Worm (Caenorhabditis elegans): ENCODE results near the gene T05G5.5.

Gene T05G5.5

ce11 chrIII:9782011-9782436, 30.8 kb upstream of the T05G5.5 start, which contains the start of gene vha-2 (continued):
- no peak for TF ChIP-seq Y75B8A.6 (GFP tag; IDR thresholded peaks at IDR 0.05)
- TF ChIP-seq T26A8.4 (GFP tag; IDR thresholded peaks at IDR 0.05) = no peak; the same call in 1 of the 2 replicates
- TF ChIP-seq lin-15B (tag; optimal IDR thresholded peaks at IDR 0.05) = no peak
- no peak for TF ChIP-seq aha-1 (tag)
- no peak for TF ChIP-seq zfp-2 (tag; optimal IDR thresholded peaks at IDR 0.05)
- TF ChIP-seq zag-1 (tag; optimal IDR thresholded peaks at IDR 0.05) = no peak
- no peak for TF ChIP-seq mdl-1 (tag; optimal IDR thresholded peaks at IDR 0.05)
- no peak for TF ChIP-seq R02D3.7 (tag; optimal IDR thresholded peaks at IDR 0.05)
- peak; percentile 61 for TF ChIP-seq lin-1 (GFP tag; IDR thresholded peaks at IDR 0.05)
- no peak for TF ChIP-seq ztf-11 (tag; optimal IDR thresholded peaks at IDR 0.05)
- TF ChIP-seq lin-29 (GFP tag; IDR thresholded peaks at IDR 0.05) = no peak; the same call in 1 of the 2 replicates
- TF ChIP-seq zip-11 (GFP tag; IDR thresholded peaks at IDR 0.05) = no peak
- TF ChIP-seq tag-97 (GFP tag; IDR thresholded peaks at IDR 0.05) = no peak
- TF ChIP-seq egl-43 (GFP tag; IDR thresholded peaks at IDR 0.05) = 0 out of 2 replicates have a peak, but pooled peaks have one; percentile 47
- no peak for TF ChIP-seq ceh-62 (tag; optimal IDR thresholded peaks at IDR 0.05)
- no peak for TF ChIP-seq nhr-41 (GFP tag; IDR thresholded peaks at IDR 0.05)
- TF ChIP-seq nhr-42 (GFP tag; IDR thresholded peaks at IDR 0.05) = no peak
- no peak for TF ChIP-seq F44E2.7 (GFP tag; IDR thresholded peaks at IDR 0.05)
- peak; percentile 40 for TF ChIP-seq F49E8.2 (tag; optimal IDR thresholded peaks at IDR 0.05; ENCODE audit: borderline replicate concordance)
- TF ChIP-seq daf-19 (GFP tag; conservative IDR thresholded peaks at IDR 0.05) = no peak
- no peak for TF ChIP-seq fkh-10 (GFP tag; optimal IDR thresholded peaks at IDR 0.05)
- TF ChIP-seq ztf-7 (tag; optimal IDR thresholded peaks at IDR 0.05) = no peak
- TF ChIP-seq nhr-25 (tag; optimal IDR thresholded peaks at IDR 0.05; ENCODE audit: borderline replicate concordance, insufficient read depth) = no peak
- no peak for TF ChIP-seq unc-130 (GFP tag; optimal IDR thresholded peaks at IDR 0.05)
- TF ChIP-seq unc-62 (GFP tag; optimal IDR thresholded peaks at IDR 0.05 in 1 of 2) = peak in 1 of 2 experiments; percentile 91
- TF ChIP-seq unc-62 (tag; optimal IDR thresholded peaks at IDR 0.05) = no peak
- no peak for TF ChIP-seq hif-1 (tag; optimal IDR thresholded peaks at IDR 0.05)
- no peak for TF ChIP-seq mdt-29 (GFP tag; IDR thresholded peaks at IDR 0.05)
- peak in 1 of 2 experiments; percentile 9 for TF ChIP-seq daf-16 (GFP tag; optimal IDR thresholded peaks at IDR 0.05)
- TF ChIP-seq daf-16 (tag; optimal IDR thresholded peaks at IDR 0.05) = peak; percentile 31
- no peak for TF ChIP-seq dpl-1 (GFP tag; optimal IDR thresholded peaks at IDR 0.05)
- no peak for TF ChIP-seq Y48G9A.11 (GFP tag; IDR thresholded peaks at IDR 0.05)

DNA sequence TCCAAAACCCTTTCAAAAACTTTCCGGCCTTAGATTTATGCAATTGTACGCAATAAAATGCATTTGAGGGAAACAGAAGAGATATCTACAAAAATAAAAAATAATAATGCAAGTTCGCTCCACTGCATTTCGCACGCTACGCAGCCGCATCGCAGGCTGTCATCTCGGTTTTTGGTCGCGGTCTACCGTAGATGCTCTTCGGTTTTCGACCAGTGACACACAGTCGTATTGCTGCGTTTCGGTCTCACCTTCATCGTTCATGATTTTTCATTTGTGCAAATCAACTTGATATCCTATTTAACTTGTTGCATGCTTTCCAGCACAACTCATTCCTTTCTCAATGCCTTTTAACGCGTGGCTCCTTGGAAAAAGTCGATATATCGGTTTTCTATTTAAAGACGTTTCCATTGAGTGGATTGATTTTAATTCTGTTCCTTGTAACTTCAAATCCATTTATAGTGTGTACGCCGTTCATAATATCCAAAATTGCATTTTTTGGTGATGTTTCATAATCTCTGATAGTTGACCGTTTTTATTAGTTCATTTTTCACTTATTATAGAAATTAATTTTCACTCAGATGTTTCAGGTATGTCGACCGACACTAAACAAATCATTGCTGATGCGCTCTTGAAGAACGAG, 29.6 kb upstream of the T05G5.5 start, which contains the start of gene vha-1:
TSS of gene vha-1 (plus strand) at position 590 of the 640 bp plus-strand sequence.
- TF ChIP-seq R02D3.7 (tag; optimal IDR thresholded peaks at IDR 0.05) (no peak), unc-62 (GFP tag; optimal IDR thresholded peaks at IDR 0.05 in 1 of 2) (peak in 1 of 2 experiments; percentile 95), unc-62 (tag; optimal IDR thresholded peaks at IDR 0.05) (no peak), lin-38 (GFP tag; IDR thresholded peaks at IDR 0.05) (peak; percentile 97), saeg-2 (GFP tag; IDR thresholded peaks at IDR 0.05) (no peak), nhr-76 (tag; optimal IDR thresholded peaks at IDR 0.05) (no peak), nhr-102 (tag; optimal IDR thresholded peaks at IDR 0.05) (peak; percentile 63), ztf-7 (tag; optimal IDR thresholded peaks at IDR 0.05) (peak; percentile 22), pqm-1 (tag; optimal IDR thresholded peaks at IDR 0.05) (peak; percentile 75), hmg-1.1 (GFP tag; IDR thresholded peaks at IDR 0.05) (peak; percentile 77), dpl-1 (GFP tag; optimal IDR thresholded peaks at IDR 0.05) (peak; percentile 74), zfp-2 (tag; optimal IDR thresholded peaks at IDR 0.05) (no peak), ceh-44 (GFP tag; IDR thresholded peaks at IDR 0.05) (peak; percentile 42; the same call in 1 of the 2 replicates), lir-3 (tag; optimal IDR thresholded peaks at IDR 0.05) (no peak), mes-2 (tag; optimal IDR thresholded peaks at IDR 0.05; ENCODE audit: poor library complexity, severe bottlenecking) (peak; percentile 91), nhr-28 (tag; optimal IDR thresholded peaks at IDR 0.05) (peak; percentile 92), F44E2.7 (GFP tag; IDR thresholded peaks at IDR 0.05) (no peak), fkh-10 (GFP tag; optimal IDR thresholded peaks at IDR 0.05) (peak; percentile 26), duxl-1 (tag; optimal IDR thresholded peaks at IDR 0.05; ENCODE audit: poor library complexity) (no peak), hlh-11 (tag; optimal IDR thresholded peaks at IDR 0.05) (peak; percentile 88), lsy-2 (tag; optimal IDR thresholded peaks at IDR 0.05) (peak; percentile 91 to 96), Y48G9A.11 (GFP tag; IDR thresholded peaks at IDR 0.05) (no peak), nhr-6 (tag; optimal IDR thresholded peaks at IDR 0.05) (peak; percentile 89), nhr-237 (tag; optimal IDR thresholded peaks at IDR 0.05) (no peak), F26F4.8 (GFP tag; conservative IDR thresholded peaks at IDR 0.05) (no peak), mxl-3 (GFP tag; optimal IDR thresholded peaks at IDR 0.05) (peak; percentile 86), snpc-1.2 (GFP tag; IDR thresholded peaks at IDR 0.05) (no peak)

Measured in whole organism, L4 larva.